Worm (Caenorhabditis elegans) whole organism, L1 larva: ENCODE results near the gene zip-8.

Experiments
- C04F5.9 ChIP-seq: sonication (generic microtip); optimal IDR thresholded peaks from 2 replicates; lab custom pipeline; 2016; ENCODE audit warnings: missing genetic modification characterization, missing compliant biosample characterization
- C16A3.4 ChIP-seq: fragments of 150-350 bp; optimal IDR thresholded peaks from 2 replicates; lab custom pipeline; 2014; ENCODE audit warnings: missing biosample characterization, missing genetic modification characterization
- F16B12.6 ChIP-seq: fragments of 150-350 bp; optimal IDR thresholded peaks from 2 replicates; lab custom pipeline; 2014; ENCODE audit warnings: missing biosample characterization, missing genetic modification characterization
- Y116A8C.19 ChIP-seq: sonication (generic microtip); optimal IDR thresholded peaks from 2 replicates; lab custom pipeline; 2016; ENCODE audit warnings: missing compliant biosample characterization, missing genetic modification characterization, borderline replicate concordance
- aha-1 ChIP-seq: fragments of 150-350 bp; optimal IDR thresholded peaks from 2 replicates; lab custom pipeline; 2014; ENCODE audit warnings: missing biosample characterization, missing genetic modification characterization
- alr-1 ChIP-seq: fragments of 200-800 bp; sonication (Bioruptor generic); optimal IDR thresholded peaks from 2 replicates; lab custom pipeline; 2018; ENCODE audit warnings: borderline replicate concordance, mild to moderate bottlenecking, missing genetic modification characterization, missing compliant biosample characterization
- aly-2 ChIP-seq: fragments of 150-350 bp; optimal IDR thresholded peaks from 2 replicates; lab custom pipeline; 2014; ENCODE audit warnings: missing biosample characterization, missing genetic modification characterization
- ama-1 ChIP-seq: fragments of 150-350 bp; optimal IDR thresholded peaks from 2 replicates; lab custom pipeline; 2014
- blmp-1 ChIP-seq: fragments of 150-350 bp; optimal IDR thresholded peaks from 2 replicates; lab custom pipeline; 2014; ENCODE audit warnings: missing biosample characterization, missing genetic modification characterization
- dpl-1 ChIP-seq, 3 experiments: fragments of 150-350 bp in 2 of 3; sonication (generic microtip) in 1 of 3; optimal IDR thresholded peaks; 2 replicates each; lab custom pipeline; 2014 to 2017; ENCODE audit warnings: missing biosample characterization in 3 of 3, missing genetic modification characterization in 3 of 3, missing genetic modification reagents in 3 of 3
- efl-1 ChIP-seq, 4 experiments: fragments of 150-350 bp; optimal IDR thresholded peaks in 3 of 4; peaks in 1 of 4; 1 replicate in 1 of 4; 2 replicates in 3 of 4; lab custom pipeline; 2014; ENCODE audit warnings: missing biosample characterization in 2 of 4, missing genetic modification characterization in 2 of 4, missing genetic modification reagents in 2 of 4
- egl-13 ChIP-seq: sonication (generic microtip); optimal IDR thresholded peaks from 2 replicates; lab custom pipeline; 2016; ENCODE audit warnings: missing genotype, missing genetic modification reagents, missing genetic modification characterization, missing compliant biosample characterization
- egl-27 ChIP-seq, 2 experiments: fragments of 150-350 bp in 1 of 2; sonication (generic microtip); optimal IDR thresholded peaks; 3 replicates each; lab custom pipeline; 2017 to 2018; ENCODE audit warnings: missing biosample characterization in 2 of 2, missing genetic modification characterization in 2 of 2, missing genetic modification reagents in 2 of 2
- elt-3 ChIP-seq, 6 experiments: fragments of 150-350 bp in 1 of 6; sonication (generic microtip); optimal IDR thresholded peaks; 2 replicates each; lab custom pipeline; 2017 to 2018; ENCODE audit warnings: missing biosample characterization in 6 of 6, missing genetic modification characterization in 6 of 6, inconsistent platforms in 1 of 6
- fkh-10 ChIP-seq: sonication (generic microtip); optimal IDR thresholded peaks from 2 replicates; lab custom pipeline; 2017; ENCODE audit warnings: missing biosample characterization, missing genetic modification reagents, missing genetic modification characterization
- fkh-8 ChIP-seq: sonication (generic microtip); optimal IDR thresholded peaks from 2 replicates; lab custom pipeline; 2016; ENCODE audit warnings: mild to moderate bottlenecking, missing genetic modification characterization, missing compliant biosample characterization
- hlh-4 ChIP-seq: sonication (generic microtip); optimal IDR thresholded peaks from 2 replicates; lab custom pipeline; 2016; ENCODE audit warnings: mild to moderate bottlenecking, missing genetic modification characterization, missing compliant biosample characterization
- hpl-2 ChIP-seq: fragments of 150-350 bp; optimal IDR thresholded peaks from 2 replicates; lab custom pipeline; 2014; ENCODE audit warnings: missing biosample characterization, missing genetic modification reagents, missing genetic modification characterization
- irx-1 ChIP-seq: sonication (generic microtip); optimal IDR thresholded peaks from 2 replicates; lab custom pipeline; 2016; ENCODE audit warnings: missing genetic modification characterization, missing compliant biosample characterization
- isw-1 ChIP-seq: fragments of 200-800 bp; sonication (Bioruptor generic); IDR thresholded peaks from 2 replicates; pipeline ENCODE4 v1.3.6; 2022; ENCODE audit warnings: missing genetic modification characterization, missing compliant biosample characterization
- jun-1 ChIP-seq: fragments of 150-350 bp; optimal IDR thresholded peaks from 2 replicates; lab custom pipeline; 2014; ENCODE audit warnings: missing biosample characterization, missing genetic modification reagents, missing genetic modification characterization
- lin-14 ChIP-seq: fragments of 200-800 bp; sonication (Bioruptor generic); optimal IDR thresholded peaks from 2 replicates; lab custom pipeline; 2018; ENCODE audit warnings: mild to moderate bottlenecking, missing genetic modification characterization, moderate library complexity, missing compliant biosample characterization
- lin-35 ChIP-seq, 2 experiments: fragments of 150-350 bp; optimal IDR thresholded peaks; 2 replicates each; lab custom pipeline; 2014; ENCODE audit warnings: missing biosample characterization in 2 of 2, missing genetic modification characterization in 2 of 2, missing genetic modification reagents in 2 of 2
- lir-3 ChIP-seq: sonication (generic microtip); optimal IDR thresholded peaks from 2 replicates; lab custom pipeline; 2016; ENCODE audit warnings: mild to moderate bottlenecking, missing genetic modification characterization, moderate library complexity, missing compliant biosample characterization; ENCODE audit not compliant: poor library complexity
- lsy-2 ChIP-seq, 2 experiments: fragments of 150-350 bp; optimal IDR thresholded peaks; 2 replicates each; lab custom pipeline; 2014; ENCODE audit warnings: missing biosample characterization in 2 of 2, missing genetic modification characterization in 2 of 2
- mdl-1 ChIP-seq, 2 experiments: fragments of 150-350 bp; optimal IDR thresholded peaks; 2 replicates each; lab custom pipeline; 2014 to 2017; ENCODE audit warnings: missing biosample characterization in 2 of 2, missing genetic modification characterization in 2 of 2, inconsistent platforms in 1 of 2
- nhr-19 ChIP-seq: fragments of 200-800 bp; sonication (Bioruptor generic); conservative IDR thresholded peaks from 2 replicates; pipeline ENCODE4 v1.3.6; 2022; ENCODE audit warnings: missing genetic modification characterization, missing compliant biosample characterization
- nhr-20 ChIP-seq: sonication (generic microtip); optimal IDR thresholded peaks from 2 replicates; lab custom pipeline; 2016; ENCODE audit warnings: mild to moderate bottlenecking, missing genetic modification characterization, missing compliant biosample characterization
- nhr-28 ChIP-seq: fragments of 150-350 bp; optimal IDR thresholded peaks from 2 replicates; lab custom pipeline; 2014; ENCODE audit warnings: missing biosample characterization, missing genetic modification characterization
- nhr-47 ChIP-seq: sonication (generic microtip); optimal IDR thresholded peaks from 2 replicates; lab custom pipeline; 2016; ENCODE audit warnings: mild to moderate bottlenecking, missing genetic modification characterization, moderate library complexity, missing compliant biosample characterization
- nhr-71 ChIP-seq: sonication (generic microtip); optimal IDR thresholded peaks from 2 replicates; lab custom pipeline; 2016; ENCODE audit warnings: mild to moderate bottlenecking, missing genetic modification characterization, moderate library complexity, missing compliant biosample characterization
- nhr-77 ChIP-seq: fragments of 150-350 bp; optimal IDR thresholded peaks from 2 replicates; lab custom pipeline; 2014; ENCODE audit warnings: missing biosample characterization, missing genetic modification characterization
- nhr-85 ChIP-seq: sonication (generic microtip); peaks from one replicate; lab custom pipeline; 2016; ENCODE audit warnings: missing genetic modification characterization, inconsistent platforms, missing compliant biosample characterization
- nhr-90 ChIP-seq: sonication (generic microtip); optimal IDR thresholded peaks from 2 replicates; lab custom pipeline; 2016; ENCODE audit warnings: mild to moderate bottlenecking, missing genetic modification characterization, missing compliant biosample characterization; ENCODE audit not compliant: poor library complexity
- snpc-4 ChIP-seq: fragments of 150-350 bp; optimal IDR thresholded peaks from 2 replicates; lab custom pipeline; 2014; ENCODE audit warnings: missing biosample characterization, missing genetic modification characterization
- snu-23 ChIP-seq: sonication (generic microtip); optimal IDR thresholded peaks from 2 replicates; lab custom pipeline; 2016; ENCODE audit warnings: missing genetic modification characterization, missing compliant biosample characterization
- sup-37 ChIP-seq: fragments of 200-800 bp; sonication (Bioruptor generic); optimal IDR thresholded peaks from 2 replicates; lab custom pipeline; 2018; ENCODE audit warnings: mild to moderate bottlenecking, missing genetic modification characterization, missing compliant biosample characterization
- tbx-2 ChIP-seq: sonication (generic microtip); optimal IDR thresholded peaks from 2 replicates; lab custom pipeline; 2016; ENCODE audit warnings: missing genetic modification characterization, missing compliant biosample characterization
- unc-130 ChIP-seq: fragments of 150-350 bp; optimal IDR thresholded peaks from 2 replicates; lab custom pipeline; 2017; ENCODE audit warnings: missing biosample characterization, missing genetic modification characterization, inconsistent platforms
- unc-62 ChIP-seq: fragments of 150-350 bp; optimal IDR thresholded peaks from 2 replicates; lab custom pipeline; 2014; ENCODE audit warnings: missing biosample characterization, missing genetic modification reagents, missing genetic modification characterization
- unc-86 ChIP-seq: sonication (generic microtip); optimal IDR thresholded peaks from 2 replicates; lab custom pipeline; 2016; ENCODE audit warnings: missing genetic modification characterization, missing compliant biosample characterization
- xbp-1 ChIP-seq: sonication (generic microtip); optimal IDR thresholded peaks from 2 replicates; lab custom pipeline; 2016; ENCODE audit warnings: missing genetic modification characterization, missing compliant biosample characterization
- zag-1 ChIP-seq: fragments of 150-350 bp; optimal IDR thresholded peaks from 2 replicates; lab custom pipeline; 2014; ENCODE audit warnings: missing biosample characterization, missing genetic modification characterization
- ztf-11 ChIP-seq, 2 experiments: sonication (generic microtip); optimal IDR thresholded peaks; 2 replicates each; lab custom pipeline; 2016 to 2017; ENCODE audit warnings: missing genetic modification characterization in 2 of 2, missing biosample characterization in 1 of 2, missing compliant biosample characterization in 1 of 2
- ztf-4 ChIP-seq: fragments of 150-350 bp; optimal IDR thresholded peaks from 2 replicates; lab custom pipeline; 2014; ENCODE audit warnings: missing biosample characterization, missing genetic modification characterization

zip-8 gene

DNA sequence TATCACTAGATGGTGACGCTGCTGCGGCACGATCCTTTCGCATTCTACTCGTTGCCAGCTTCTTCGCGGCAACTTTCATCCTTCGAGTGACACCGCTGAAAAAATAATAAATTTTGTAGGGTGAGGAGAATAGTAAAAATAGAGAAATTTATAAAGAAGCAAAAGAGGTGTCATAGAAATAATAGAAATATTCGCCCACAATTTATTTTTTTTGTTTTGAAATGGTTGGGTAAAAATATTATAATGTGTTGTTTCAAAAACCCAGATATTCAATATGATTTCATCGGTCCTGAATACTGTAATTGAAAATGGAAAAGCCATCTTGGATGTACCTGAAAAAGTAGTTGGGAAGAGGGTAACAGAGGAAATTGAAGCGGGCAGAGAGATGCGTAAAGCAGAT is 26.5 kb upstream of the zip-8 start, which contains the start of gene set-1:
set-1 (minus strand) TSS at position 101 of the 400 bp plus-strand sequence.
- TF ChIP-seq fkh-8 (tag; lab: Kevin White, UChicago) (no peak), nhr-90 (tag; lab: Kevin White, UChicago) (no peak), fkh-10 (GFP tag; lab: Kevin White, UChicago) (no peak), nhr-19 (no peak), sup-37 (GFP tag; lab: Kevin White, UChicago) (no peak), dpl-1 (GFP tag; optimal IDR thresholded peaks at IDR 0.05; lab: Kevin White, UChicago) (no peak), unc-86 (no peak), nhr-20 (no peak), alr-1 (tag; lab: Kevin White, UChicago) (no peak), unc-130 (tag; lab: Kevin White, UChicago) (no peak), hlh-4 (tag; lab: Kevin White, UChicago) (no peak), aha-1 (tag; lab: Kevin White, UChicago) (no peak), C16A3.4 (tag; lab: Kevin White, UChicago) (no peak)

DNA sequence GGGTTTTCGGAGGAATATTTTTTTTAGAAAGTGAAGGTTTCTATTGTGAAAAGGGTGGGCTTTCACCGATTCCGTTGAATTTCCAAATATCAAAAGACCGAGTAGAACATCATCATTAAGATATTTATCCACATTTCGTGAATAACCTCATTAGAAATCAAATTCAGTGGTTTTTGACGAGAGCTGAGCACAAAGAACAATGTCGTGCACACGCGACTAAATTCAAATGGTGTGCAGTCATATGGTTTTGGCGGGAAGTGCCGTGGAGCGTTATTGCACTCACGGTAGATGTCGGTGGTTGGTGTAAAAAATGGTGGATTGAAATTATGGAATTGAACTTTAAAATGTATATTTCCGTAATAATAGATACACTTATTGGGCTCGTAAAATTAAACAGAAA is 26.1 kb upstream of the zip-8 start:
- peak; percentile 60 for TF ChIP-seq blmp-1 (tag; lab: Kevin White, UChicago)
- TF ChIP-seq lin-14 (GFP tag; lab: Kevin White, UChicago), result peak; percentile 16
- TF ChIP-seq snpc-4, result no peak
- TF ChIP-seq tbx-2 (tag; lab: Kevin White, UChicago), result no peak
- peak; percentile 19 for TF ChIP-seq nhr-71
- peak in 1 of 2 experiments; percentile 31 for TF ChIP-seq lsy-2 (tag; optimal IDR thresholded peaks at IDR 0.05; lab: Kevin White, UChicago)
- TF ChIP-seq dpl-1 (GFP tag; optimal IDR thresholded peaks at IDR 0.05; lab: Kevin White, UChicago), result peak; percentile 20 to 76 (median 64)
- TF ChIP-seq lin-35 (GFP tag; optimal IDR thresholded peaks at IDR 0.05; lab: Kevin White, UChicago), result peak; percentile 29 to 54
- TF ChIP-seq efl-1 (optimal IDR thresholded peaks at IDR 0.05; lab: Kevin White, UChicago), result peak; percentile 38 to 75
- peak; percentile 53 to 94 for TF ChIP-seq efl-1 (GFP tag; optimal IDR thresholded peaks at IDR 0.05 in 1 of 2; lab: Kevin White, UChicago)

DNA sequence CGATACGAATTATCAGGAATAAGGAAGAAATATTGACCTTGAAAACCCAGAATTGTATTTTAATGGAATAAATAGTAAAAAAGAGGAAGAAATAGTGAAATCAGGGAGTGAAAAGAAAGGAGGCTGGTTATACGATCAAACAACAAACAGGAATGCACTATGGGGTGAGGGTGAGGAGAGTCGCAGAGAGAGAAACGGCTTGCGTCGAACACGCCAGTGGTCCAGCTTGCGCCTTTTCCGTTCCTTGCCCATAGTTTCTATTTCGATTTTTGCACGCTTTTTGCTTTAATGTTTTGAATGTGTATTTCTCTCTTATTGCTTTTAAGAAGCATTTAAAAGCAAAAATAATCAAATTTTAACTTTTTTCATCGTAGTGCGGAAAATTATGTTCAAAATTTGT is 25.1 kb upstream of the zip-8 start:
- TF ChIP-seq lir-3 (tag; lab: Kevin White, UChicago) (peak; percentile 12), tbx-2 (tag; lab: Kevin White, UChicago) (peak; percentile 64), aha-1 (tag; lab: Kevin White, UChicago) (no peak), xbp-1 (tag; lab: Kevin White, UChicago) (peak; percentile 65), fkh-10 (GFP tag; lab: Kevin White, UChicago) (peak; percentile 18), nhr-90 (tag; lab: Kevin White, UChicago) (peak; percentile 30), nhr-77 (tag; lab: Kevin White, UChicago) (peak; percentile 85), unc-62 (no peak), ztf-4 (tag; lab: Kevin White, UChicago) (peak; percentile 66), nhr-47 (peak; percentile 65), sup-37 (GFP tag; lab: Kevin White, UChicago) (no peak), elt-3 (tag; optimal IDR thresholded peaks at IDR 0.05; lab: Kevin White, UChicago) (peak in 3 of 6 experiments; percentile 18 to 74 (median 60)), ztf-11 (tag; optimal IDR thresholded peaks at IDR 0.05; lab: Kevin White, UChicago) (no peak), efl-1 (optimal IDR thresholded peaks at IDR 0.05; lab: Kevin White, UChicago) (peak; percentile 84 to 89), efl-1 (GFP tag; optimal IDR thresholded peaks at IDR 0.05 in 1 of 2; lab: Kevin White, UChicago) (peak; percentile 72 to 97), aly-2 (tag; lab: Kevin White, UChicago) (peak; percentile 43), egl-13 (tag; lab: Kevin White, UChicago) (no peak), nhr-85 (tag; lab: Kevin White, UChicago) (peak; percentile 83), unc-130 (tag; lab: Kevin White, UChicago) (no peak), mdl-1 (tag; optimal IDR thresholded peaks at IDR 0.05; lab: Kevin White, UChicago) (peak in 1 of 2 experiments; percentile 58), blmp-1 (tag; lab: Kevin White, UChicago) (peak; percentile 93), jun-1 (tag; lab: Kevin White, UChicago) (peak; percentile 56), egl-27 (tag; optimal IDR thresholded peaks at IDR 0.05; lab: Kevin White, UChicago) (no peak), F16B12.6 (tag; lab: Kevin White, UChicago) (peak; percentile 55), nhr-20 (peak; percentile 77), nhr-28 (no peak), unc-86 (peak; percentile 52), Y116A8C.19 (no peak), lsy-2 (tag; optimal IDR thresholded peaks at IDR 0.05; lab: Kevin White, UChicago) (peak; percentile 86 to 92), nhr-71 (peak; percentile 85), zag-1 (tag; lab: Kevin White, UChicago) (peak; percentile 11), snu-23 (peak; percentile 86), fkh-8 (tag; lab: Kevin White, UChicago) (peak; percentile 75), ama-1 (lab: Kevin White, UChicago) (no peak), isw-1 (GFP tag; lab: Robert Waterston, UW) (peak; percentile 46), irx-1 (tag; lab: Kevin White, UChicago) (no peak), C04F5.9 (tag; lab: Kevin White, UChicago) (no peak), hpl-2 (peak; percentile 49)
